Worm (Caenorhabditis elegans): ENCODE measurements around the gene cutl-2.

Gene cutl-2

ce11 chrII:9725056-9725455, 583 bp upstream of the cutl-2 start:
- no peak for TF ChIP-seq C06A6.2 (GFP tag; conservative IDR thresholded peaks at IDR 0.05)
- no peak for TF ChIP-seq pha-4 (tag; optimal IDR thresholded peaks at IDR 0.05)
- TF ChIP-seq akir-1 (GFP tag; optimal IDR thresholded peaks at IDR 0.05) = no peak
- no peak for TF ChIP-seq nhr-120 (GFP tag; IDR thresholded peaks at IDR 0.05)
- TF ChIP-seq nhr-27 (tag; optimal IDR thresholded peaks at IDR 0.05) = no peak
- no peak for TF ChIP-seq ceh-27 (GFP tag; optimal IDR thresholded peaks at IDR 0.05)
- no peak for TF ChIP-seq dpl-1 (GFP tag; optimal IDR thresholded peaks at IDR 0.05)
- no peak for TF ChIP-seq snpc-1.3 (tag; optimal IDR thresholded peaks at IDR 0.05; ENCODE audit: insufficient read depth)
- no peak for TF ChIP-seq nhr-90 (tag; optimal IDR thresholded peaks at IDR 0.05)
- no peak for TF ChIP-seq attf-5 (GFP tag; optimal IDR thresholded peaks at IDR 0.05)
- no peak for TF ChIP-seq nfyb-1 (GFP tag; IDR thresholded peaks at IDR 0.05)
- TF ChIP-seq mxl-1 (tag; optimal IDR thresholded peaks at IDR 0.05) = no peak

- TF ChIP-seq xnd-1 (tag; optimal IDR thresholded peaks at IDR 0.05) = peak; percentile 26
- TF ChIP-seq attf-3 (GFP tag; conservative IDR thresholded peaks at IDR 0.05) = peak; percentile 82
- peak; percentile 90 for TF ChIP-seq D2030.7 (GFP tag; IDR thresholded peaks at IDR 0.05)
- TF ChIP-seq lin-54 (GFP tag; optimal IDR thresholded peaks at IDR 0.05) = peak; percentile 23
- TF ChIP-seq Y95B8A.8 (GFP tag; IDR thresholded peaks at IDR 0.05) = 0 out of 2 replicates have a peak, but pooled peaks have one; percentile 34
- peak; percentile 79 for TF ChIP-seq mcd-1 (GFP tag; IDR thresholded peaks at IDR 0.05)
- TF ChIP-seq C17E4.6 (GFP tag; IDR thresholded peaks at IDR 0.05) = peak; percentile 75; the same call in 1 of the 2 replicates
- TF ChIP-seq hmg-1.2 (GFP tag; IDR thresholded peaks at IDR 0.05) = peak; percentile 96
- 0 out of 2 replicates have a peak, but pooled peaks have one; percentile 54 for TF ChIP-seq Y53G8AR.9 (GFP tag; conservative IDR thresholded peaks at IDR 0.05)
- peak; percentile 84 for TF ChIP-seq F33H1.4 (GFP tag; IDR thresholded peaks at IDR 0.05)
- 0 out of 2 replicates have a peak, but pooled peaks have one; percentile 12 for TF ChIP-seq egrh-3 (GFP tag; IDR thresholded peaks at IDR 0.05)
- peak; percentile 67; the same call in 1 of the 2 replicates for TF ChIP-seq ztf-28 (GFP tag; IDR thresholded peaks at IDR 0.05)
- peak; percentile 88; the same call in 1 of the 2 replicates for TF ChIP-seq madf-3 (GFP tag; IDR thresholded peaks at IDR 0.05)
- TF ChIP-seq hsf-1 (GFP tag; IDR thresholded peaks at IDR 0.05) = 0 out of 2 replicates have a peak, but pooled peaks have one; percentile 32
- TF ChIP-seq dox-1 (GFP tag; IDR thresholded peaks at IDR 0.05) = peak; percentile 85
- TF ChIP-seq pbrm-1 (GFP tag; IDR thresholded peaks at IDR 0.05) = peak; percentile 63; the same call in 1 of the 2 replicates
- peak; percentile 60; the same call in 1 of the 2 replicates for TF ChIP-seq B0019.2 (GFP tag; conservative IDR thresholded peaks at IDR 0.05)
- peak; percentile 75 for TF ChIP-seq rcor-1 (GFP tag; IDR thresholded peaks at IDR 0.05)
- peak; percentile 92 for TF ChIP-seq madf-6 (GFP tag; IDR thresholded peaks at IDR 0.05)
- TF ChIP-seq madf-8 (GFP tag; conservative IDR thresholded peaks at IDR 0.05) = peak; percentile 87
- peak; percentile 90 for TF ChIP-seq ceh-91 (GFP tag; IDR thresholded peaks at IDR 0.05)
Observed at ce11 chrII:9718631-9719252, 5.7 kb downstream of the cutl-2 start, which contains the start of gene Y53C12A.11. Y53C12A.11 (minus strand) TSS chrII:9718698.

- TF ChIP-seq ccch-3 (GFP tag; optimal IDR thresholded peaks at IDR 0.05) = no peak
- TF ChIP-seq hlh-12 (tag; optimal IDR thresholded peaks at IDR 0.05) = no peak
- no peak for TF ChIP-seq F37B4.10 (GFP tag; IDR thresholded peaks at IDR 0.05)
- TF ChIP-seq bed-1 (GFP tag; IDR thresholded peaks at IDR 0.05) = no peak
- TF ChIP-seq F49E8.2 (tag; optimal IDR thresholded peaks at IDR 0.05; ENCODE audit: insufficient read depth) = no peak
- TF ChIP-seq Y79H2A.3 (GFP tag; conservative IDR thresholded peaks at IDR 0.05) = no peak
Observed at ce11 chrII:9717904-9718303, 6.6 kb downstream of the cutl-2 start, which contains the start of gene Y53C12A.6. Y53C12A.6 (minus strand) TSS chrII:9718004.

Data from whole organism, young adult.